Worm (Caenorhabditis elegans): ENCODE measurements around the gene sdz-16.

Gene sdz-16

DNA sequence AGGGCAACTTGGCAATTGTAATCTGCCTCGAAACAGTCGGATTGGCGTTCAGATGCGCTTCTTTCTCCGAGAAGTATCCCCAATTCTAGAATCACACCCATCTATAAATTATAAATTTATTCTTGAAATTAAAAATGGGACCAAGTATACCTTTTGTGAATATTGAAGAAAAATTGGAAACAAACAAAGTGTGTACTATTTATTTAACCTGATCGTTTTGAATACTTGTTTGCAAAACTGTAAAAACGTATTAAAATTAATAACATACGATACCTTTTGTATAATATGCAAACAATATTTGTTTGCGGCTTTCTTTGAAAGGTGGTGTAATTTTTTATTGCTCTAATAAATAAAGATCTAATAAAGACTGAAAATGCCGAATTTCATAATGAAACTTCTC lies 15.4 kb downstream of the sdz-16 start, which contains the start of gene Y61B8B.3:
Y61B8B.3 (minus strand) TSS at position 101 of the 400 bp plus-strand sequence.
- TF ChIP-seq npax-4 (tag; optimal IDR thresholded peaks at IDR 0.05) (no peak), pag-3 (tag; optimal IDR thresholded peaks at IDR 0.05; ENCODE audit: borderline replicate concordance) (no peak), syd-9 (tag; optimal IDR thresholded peaks at IDR 0.05) (no peak), unc-3 (GFP tag; conservative IDR thresholded peaks at IDR 0.05) (no peak), unc-3 (tag; optimal IDR thresholded peaks at IDR 0.05) (no peak)

DNA sequence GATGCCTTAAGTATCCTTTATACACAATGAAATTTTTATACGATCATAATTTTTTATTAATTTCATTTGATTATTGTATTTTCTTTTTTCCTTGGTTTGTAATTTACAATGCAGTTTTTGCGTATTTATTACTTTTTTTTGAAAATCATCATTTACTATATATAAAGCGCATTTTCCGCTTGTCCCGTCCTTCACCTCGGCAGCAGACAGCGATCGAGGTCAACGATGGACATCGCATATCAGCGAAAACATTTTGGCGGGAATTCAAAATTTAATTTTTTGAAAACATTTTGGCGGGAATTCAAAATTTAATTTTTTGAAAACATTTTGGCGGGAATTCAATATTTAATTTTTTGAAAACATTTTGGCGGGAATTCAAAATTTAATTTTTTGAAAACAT lies 19.8 kb downstream of the sdz-16 start:
- TF ChIP-seq odd-2 (tag; optimal IDR thresholded peaks at IDR 0.05) (no peak), zip-5 (tag; optimal IDR thresholded peaks at IDR 0.05) (no peak), hlh-6 (tag; optimal IDR thresholded peaks at IDR 0.05) (no peak), C08G9.2 (tag; optimal IDR thresholded peaks at IDR 0.05) (no peak), sdc-2 (tag; optimal IDR thresholded peaks at IDR 0.05) (no peak), ceh-34 (tag; optimal IDR thresholded peaks at IDR 0.05) (no peak), sox-4 (tag; optimal IDR thresholded peaks at IDR 0.05) (no peak), fax-1 (tag; optimal IDR thresholded peaks at IDR 0.05) (no peak)

DNA sequence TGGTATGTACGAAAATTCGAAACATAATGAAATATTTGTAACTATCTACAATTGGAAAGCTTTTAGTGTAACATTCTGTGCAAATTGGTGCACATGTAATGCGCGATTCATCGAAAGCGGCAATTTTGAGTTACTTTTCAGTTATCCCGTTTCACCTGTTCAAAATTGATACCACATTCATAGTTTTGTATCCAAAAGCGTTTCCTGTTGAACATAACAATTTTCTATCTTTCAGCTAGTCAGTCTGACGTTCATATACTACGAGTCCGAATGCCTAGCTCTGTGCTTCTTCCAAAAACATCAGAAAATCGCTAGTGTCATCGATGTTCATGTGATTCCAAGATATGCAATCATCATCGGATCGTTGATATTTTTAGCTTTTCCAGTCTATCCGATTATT lies 24.4 kb downstream of the sdz-16 start:
- TF ChIP-seq ceh-2 (tag; optimal IDR thresholded peaks at IDR 0.05), result no peak
- no peak for TF ChIP-seq T23F11.4 (GFP tag; optimal IDR thresholded peaks at IDR 0.05)
- no peak for TF ChIP-seq pha-4 (tag; optimal IDR thresholded peaks at IDR 0.05)
- TF ChIP-seq fax-1 (tag; optimal IDR thresholded peaks at IDR 0.05), result no peak
- TF ChIP-seq hlh-6 (tag; optimal IDR thresholded peaks at IDR 0.05), result no peak
- no peak for TF ChIP-seq dmd-4 (tag; optimal IDR thresholded peaks at IDR 0.05; ENCODE audit: borderline replicate concordance)
- TF ChIP-seq ahr-1 (tag; optimal IDR thresholded peaks at IDR 0.05), result no peak
- no peak for TF ChIP-seq hlh-13 (GFP tag; optimal IDR thresholded peaks at IDR 0.05)
- no peak for TF ChIP-seq sdc-2 (tag; optimal IDR thresholded peaks at IDR 0.05)
- no peak for TF ChIP-seq unc-55 (GFP tag; optimal IDR thresholded peaks at IDR 0.05)
- no peak for TF ChIP-seq Y22D7AL.16 (tag; optimal IDR thresholded peaks at IDR 0.05)
- no peak for TF ChIP-seq ets-4 (tag; optimal IDR thresholded peaks at IDR 0.05)
- TF ChIP-seq rnt-1 (tag; optimal IDR thresholded peaks at IDR 0.05), result no peak
- no peak for TF ChIP-seq ceh-18 (tag; optimal IDR thresholded peaks at IDR 0.05)
- no peak for TF ChIP-seq unc-42 (tag; optimal IDR thresholded peaks at IDR 0.05)
- no peak for TF ChIP-seq ceh-45 (GFP tag; IDR thresholded peaks at IDR 0.05)

DNA sequence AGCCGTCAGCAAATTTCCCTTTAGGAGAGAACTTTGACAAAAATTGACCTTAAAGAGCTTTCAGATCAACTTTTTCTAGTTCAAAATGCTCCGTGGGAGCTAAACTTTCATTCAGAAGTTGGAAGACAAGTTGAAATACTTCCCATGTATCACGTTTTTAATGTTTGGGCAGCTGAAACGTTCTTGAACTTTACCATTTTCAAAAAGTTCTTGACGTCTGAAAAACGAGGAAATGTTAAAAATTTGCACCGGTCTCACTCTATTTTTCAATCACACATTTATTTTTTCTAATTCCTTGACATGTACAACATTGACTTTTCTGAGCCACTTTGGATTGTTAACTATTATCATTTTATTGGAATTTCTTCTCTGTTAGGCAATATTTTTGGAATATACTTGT lies 25.0 kb downstream of the sdz-16 start, which contains the start of gene sri-70:
sri-70 (plus strand) TSS at position 301 of the 400 bp plus-strand sequence.
- no peak for TF ChIP-seq sdc-2 (tag; optimal IDR thresholded peaks at IDR 0.05)
- no peak for TF ChIP-seq ceh-24 (tag; optimal IDR thresholded peaks at IDR 0.05)
- TF ChIP-seq gmeb-2 (tag; optimal IDR thresholded peaks at IDR 0.05), result no peak
- no peak for TF ChIP-seq ceh-19 (GFP tag; optimal IDR thresholded peaks at IDR 0.05)
- TF ChIP-seq fkh-10 (GFP tag; optimal IDR thresholded peaks at IDR 0.05), result no peak
- TF ChIP-seq eyg-1 (tag; optimal IDR thresholded peaks at IDR 0.05), result no peak
- no peak for TF ChIP-seq nhr-11 (tag; optimal IDR thresholded peaks at IDR 0.05)
- no peak for TF ChIP-seq fax-1 (tag; optimal IDR thresholded peaks at IDR 0.05)
- no peak for TF ChIP-seq madf-2 (tag; optimal IDR thresholded peaks at IDR 0.05)
- no peak for TF ChIP-seq tbx-2 (tag; optimal IDR thresholded peaks at IDR 0.05)
- TF ChIP-seq sox-2 (GFP tag; IDR thresholded peaks at IDR 0.05), result no peak
- no peak for TF ChIP-seq K09A11.1 (tag; optimal IDR thresholded peaks at IDR 0.05; ENCODE audit: insufficient read depth)
- no peak for TF ChIP-seq unc-86 (tag; optimal IDR thresholded peaks at IDR 0.05)
- no peak for TF ChIP-seq C38D4.7 (GFP tag; optimal IDR thresholded peaks at IDR 0.05)
- TF ChIP-seq unc-55 (GFP tag; optimal IDR thresholded peaks at IDR 0.05), result no peak
